Worm (Caenorhabditis elegans): ENCODE results near the gene W08F4.12.

DNA sequence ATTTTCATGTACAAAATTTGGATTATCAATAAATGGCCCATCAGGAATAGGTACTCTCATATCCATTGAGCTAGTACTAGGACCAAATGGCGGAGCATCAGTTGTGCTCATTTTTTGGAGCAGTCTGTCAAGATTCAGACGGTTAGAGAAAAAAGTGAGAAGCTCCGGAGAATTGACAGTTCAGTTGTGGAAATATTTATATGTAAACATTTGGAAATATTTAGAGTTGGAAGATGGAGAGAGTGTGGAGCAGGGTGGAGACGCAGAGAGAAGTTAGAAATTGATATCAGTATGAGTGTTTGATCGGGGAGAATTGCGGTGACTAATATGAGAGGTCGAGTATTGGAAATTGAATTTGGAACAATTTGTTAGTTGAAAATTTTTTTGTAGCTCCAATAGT, 36.9 kb upstream of the W08F4.12 start:
- TF ChIP-seq sptf-1 (tag; optimal IDR thresholded peaks at IDR 0.05) = no peak
- no peak for TF ChIP-seq drap-1 (GFP tag; optimal IDR thresholded peaks at IDR 0.05)
- TF ChIP-seq ceh-83 (GFP tag; optimal IDR thresholded peaks at IDR 0.05) = no peak
- TF ChIP-seq pha-4 (tag; optimal IDR thresholded peaks at IDR 0.05) = no peak
- TF ChIP-seq elt-3 (tag; optimal IDR thresholded peaks at IDR 0.05) = no peak
- TF ChIP-seq sem-2 (GFP tag; optimal IDR thresholded peaks at IDR 0.05) = no peak
- no peak for TF ChIP-seq blmp-1 (tag; optimal IDR thresholded peaks at IDR 0.05)
- no peak for TF ChIP-seq flh-1 (GFP tag; optimal IDR thresholded peaks at IDR 0.05)
- TF ChIP-seq nhr-12 (tag; optimal IDR thresholded peaks at IDR 0.05) = no peak
- TF ChIP-seq mep-1 (tag; optimal IDR thresholded peaks at IDR 0.05) = no peak
- no peak for TF ChIP-seq ceh-39 (tag; optimal IDR thresholded peaks at IDR 0.05)

All from whole organism, mixed stage, embryonic.